Fruit fly (Drosophila melanogaster) whole organism, pupa: ENCODE results near the gene PGAP1.

Source experiments
- CG15710 ChIP-seq: fragments of 200-800 bp; sonication (Bioruptor generic); optimal IDR thresholded peaks from 2 replicates; lab custom pipeline; 2018; ENCODE audit warnings: missing biosample characterization, mild to moderate bottlenecking, missing genetic modification characterization, moderate library complexity
- CG34367 ChIP-seq: fragments of 200-800 bp; sonication (Bioruptor generic); optimal IDR thresholded peaks from 2 replicates; lab custom pipeline; 2018; ENCODE audit warnings: missing biosample characterization, mild to moderate bottlenecking, missing genetic modification characterization

DNA sequence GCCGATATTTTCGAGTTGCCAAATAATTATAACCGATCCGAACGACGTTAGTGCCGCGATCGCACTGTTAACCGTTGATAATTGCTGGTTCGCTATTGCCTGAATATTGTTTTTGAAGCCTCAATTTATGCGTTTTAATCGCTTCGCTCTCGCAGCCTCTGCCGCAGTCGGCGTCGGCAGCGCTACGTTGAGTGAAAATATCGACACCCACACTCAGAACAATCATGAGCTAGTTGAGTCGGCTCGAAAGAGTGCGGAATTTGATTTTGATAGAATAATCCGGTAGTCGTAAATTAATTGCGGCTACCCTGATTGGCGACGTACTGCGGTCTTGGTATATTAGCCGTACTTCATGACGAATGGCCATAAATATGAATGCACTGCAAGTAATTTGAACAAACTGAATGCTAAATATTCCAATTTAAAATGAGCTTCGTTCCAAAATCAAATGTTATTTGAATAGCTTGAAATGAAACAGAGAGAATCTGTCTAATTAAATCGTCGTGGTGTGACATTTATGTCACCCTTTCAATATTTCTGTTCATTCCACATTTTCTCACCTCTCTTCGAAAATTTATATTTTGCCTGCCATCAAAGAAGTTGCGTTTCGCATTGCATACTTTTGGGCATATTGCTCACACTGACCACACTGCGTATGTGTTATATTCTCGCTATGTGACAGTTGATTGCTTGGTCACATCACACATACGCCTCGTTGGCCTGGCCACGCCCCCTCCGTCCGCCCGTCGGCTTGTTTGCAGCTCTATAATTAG is 26.4 kb upstream of the PGAP1 start:
- TF ChIP-seq CG34367 (tag; lab: Kevin White, UChicago) (no peak), CG15710 (tag; lab: Kevin White, UChicago) (no peak)
